Fruit fly (Drosophila melanogaster) whole organism, prepupa: ENCODE measurements around the gene CG7974.

Source experiments
- Blimp-1 ChIP-seq: fragments of 200-800 bp; sonication (Bioruptor generic); optimal IDR thresholded peaks from 3 replicates; lab custom pipeline; 2017; ENCODE audit warnings: missing biosample characterization, missing genetic modification characterization, mild to moderate bottlenecking, moderate library complexity, missing genetic modification reagents
- CG10631 ChIP-seq: fragments of 200-800 bp; sonication (Bioruptor generic); optimal IDR thresholded peaks from 2 replicates; lab custom pipeline; 2016; ENCODE audit warnings: missing biosample characterization, missing genetic modification characterization
- CG10669 ChIP-seq: fragments of 200-800 bp; sonication (Bioruptor generic); optimal IDR thresholded peaks from 3 replicates; lab custom pipeline; 2018; ENCODE audit warnings: missing biosample characterization, mild to moderate bottlenecking, missing genetic modification characterization, moderate library complexity
- CG11762 ChIP-seq: fragments of 200-800 bp; sonication (Bioruptor generic); optimal IDR thresholded peaks from 3 replicates; lab custom pipeline; 2016; ENCODE audit warnings: missing biosample characterization, missing genetic modification characterization; ENCODE audit not compliant: insufficient read depth
- CG11902 ChIP-seq: fragments of 200-800 bp; sonication (Bioruptor generic); optimal IDR thresholded peaks from 3 replicates; lab custom pipeline; 2016; ENCODE audit warnings: missing biosample characterization, missing genetic modification characterization
- CG1621 ChIP-seq: fragments of 200-800 bp; sonication (Bioruptor generic); optimal IDR thresholded peaks from 3 replicates; lab custom pipeline; 2018; ENCODE audit warnings: missing biosample characterization, mild to moderate bottlenecking, missing genetic modification characterization
- CG16779 ChIP-seq: fragments of 200-800 bp; sonication (Bioruptor generic); optimal IDR thresholded peaks from 3 replicates; lab custom pipeline; 2017; ENCODE audit warnings: missing biosample characterization, mild to moderate bottlenecking, missing genetic modification characterization
- CG3032 ChIP-seq: fragments of 200-800 bp; optimal IDR thresholded peaks from 2 replicates; lab custom pipeline; 2019; ENCODE audit warnings: missing biosample characterization, mild to moderate bottlenecking, missing genetic modification characterization, moderate library complexity
- CG34406 ChIP-seq: fragments of 200-800 bp; sonication (Bioruptor generic); optimal IDR thresholded peaks from 3 replicates; lab custom pipeline; 2016; ENCODE audit warnings: missing biosample characterization, missing genetic modification characterization
- CG3919 ChIP-seq: fragments of 200-800 bp; sonication (Bioruptor generic); optimal IDR thresholded peaks from 3 replicates; lab custom pipeline; 2016; ENCODE audit warnings: missing biosample characterization, missing genetic modification characterization
- CG6163 ChIP-seq: fragments of 200-800 bp; sonication (Bioruptor generic); IDR thresholded peaks from 3 replicates; pipeline ENCODE4 v1.3.6; 2022; ENCODE audit warnings: missing biosample characterization, missing genetic modification characterization
- CG6276 ChIP-seq: fragments of 200-800 bp; sonication (Bioruptor generic); optimal IDR thresholded peaks from 2 replicates; lab custom pipeline; 2017; ENCODE audit warnings: missing biosample characterization, mild to moderate bottlenecking, missing genetic modification characterization
- CG6808 ChIP-seq: fragments of 200-800 bp; sonication (Bioruptor generic); optimal IDR thresholded peaks from 3 replicates; lab custom pipeline; 2017; ENCODE audit warnings: missing biosample characterization, missing genetic modification characterization, mild to moderate bottlenecking, moderate library complexity, missing genetic modification reagents
- CG6854 ChIP-seq: fragments of 200-800 bp; sonication (Bioruptor generic); optimal IDR thresholded peaks from 2 replicates; lab custom pipeline; 2017; ENCODE audit warnings: missing biosample characterization, mild to moderate bottlenecking, missing genetic modification characterization
- CG8119 ChIP-seq: fragments of 200-800 bp; sonication (Bioruptor generic); IDR thresholded peaks from 3 replicates; pipeline ENCODE4 v1.3.6; 2022; ENCODE audit warnings: missing biosample characterization, missing genetic modification characterization
- CG8319 ChIP-seq: fragments of 200-800 bp; sonication (Bioruptor generic); optimal IDR thresholded peaks from 3 replicates; lab custom pipeline; 2016; ENCODE audit warnings: missing biosample characterization, missing genetic modification characterization
- CG8632 ChIP-seq: fragments of 200-800 bp; sonication (Bioruptor generic); optimal IDR thresholded peaks from 3 replicates; lab custom pipeline; 2016; ENCODE audit warnings: missing biosample characterization, missing genetic modification characterization
- Eip78C ChIP-seq: fragments of 200-800 bp; sonication (Bioruptor generic); peaks from one replicate; lab custom pipeline; 2016; ENCODE audit warnings: missing biosample characterization, missing genetic modification characterization
- Ets21C ChIP-seq: fragments of 200-800 bp; sonication (Bioruptor generic); optimal IDR thresholded peaks from 3 replicates; lab custom pipeline; 2016; ENCODE audit warnings: missing biosample characterization, missing genetic modification characterization
- Ets96B ChIP-seq: fragments of 200-800 bp; optimal IDR thresholded peaks from 2 replicates; lab custom pipeline; 2019; ENCODE audit warnings: missing biosample characterization, mild to moderate bottlenecking, missing genetic modification characterization, moderate library complexity
- Gug ChIP-seq: fragments of 200-800 bp; sonication (Bioruptor generic); IDR thresholded peaks from 2 replicates; pipeline ENCODE4 v1.3.6; 2022; ENCODE audit warnings: missing biosample characterization, missing genetic modification characterization
- Hr38 ChIP-seq: sonication (Bioruptor generic); optimal IDR thresholded peaks from 2 replicates; lab custom pipeline; 2016; ENCODE audit warnings: missing biosample characterization, missing genetic modification characterization
- Hr39 ChIP-seq: fragments of 200-800 bp; sonication (Bioruptor generic); optimal IDR thresholded peaks from 2 replicates; lab custom pipeline; 2016; ENCODE audit warnings: missing biosample characterization, missing genetic modification characterization
- Hr4 ChIP-seq: fragments of 200-800 bp; sonication (Bioruptor generic); optimal IDR thresholded peaks from 3 replicates; lab custom pipeline; 2016; ENCODE audit warnings: missing biosample characterization, missing genetic modification characterization
- Lpt ChIP-seq: fragments of 200-800 bp; sonication (Bioruptor generic); optimal IDR thresholded peaks from 3 replicates; lab custom pipeline; 2016; ENCODE audit warnings: missing biosample characterization, missing genetic modification characterization
- Met ChIP-seq: fragments of 200-800 bp; sonication (Bioruptor generic); optimal IDR thresholded peaks from 3 replicates; lab custom pipeline; 2016; ENCODE audit warnings: missing biosample characterization, missing genetic modification characterization
- Smox ChIP-seq: fragments of 200-800 bp; sonication (Bioruptor generic); optimal IDR thresholded peaks from 3 replicates; lab custom pipeline; 2016; ENCODE audit warnings: missing biosample characterization, missing genetic modification characterization
- Sox102F ChIP-seq: fragments of 200-800 bp; sonication (Bioruptor generic); optimal IDR thresholded peaks from 2 replicates; lab custom pipeline; 2016; ENCODE audit warnings: missing biosample characterization, mild to moderate bottlenecking, missing genetic modification characterization
- Sox14 ChIP-seq: fragments of 200-800 bp; sonication (Bioruptor generic); optimal IDR thresholded peaks from 3 replicates; lab custom pipeline; 2016; ENCODE audit warnings: missing biosample characterization, missing genetic modification characterization
- Sox15 ChIP-seq: fragments of 200-800 bp; sonication (Bioruptor generic); optimal IDR thresholded peaks from 3 replicates; lab custom pipeline; 2016; ENCODE audit warnings: missing biosample characterization, missing genetic modification characterization
- achi ChIP-seq: fragments of 200-800 bp; sonication (Bioruptor generic); optimal IDR thresholded peaks from 3 replicates; lab custom pipeline; 2016; ENCODE audit warnings: missing biosample characterization, missing genetic modification characterization
- cyc ChIP-seq: fragments of 200-800 bp; sonication (Bioruptor generic); optimal IDR thresholded peaks from 3 replicates; lab custom pipeline; 2016; ENCODE audit warnings: missing biosample characterization, missing genetic modification characterization
- dsx ChIP-seq: fragments of 200-800 bp; optimal IDR thresholded peaks from 3 replicates; lab custom pipeline; 2019; ENCODE audit warnings: missing biosample characterization, mild to moderate bottlenecking, missing genetic modification characterization, moderate library complexity; ENCODE audit not compliant: poor library complexity, severe bottlenecking
- eg ChIP-seq: fragments of 200-800 bp; sonication (Bioruptor generic); IDR thresholded peaks from 3 replicates; pipeline ENCODE4 v1.3.6; 2022; ENCODE audit warnings: missing biosample characterization, missing genetic modification characterization
- esn ChIP-seq: fragments of 200-800 bp; sonication (Bioruptor generic); optimal IDR thresholded peaks from 2 replicates; lab custom pipeline; 2016; ENCODE audit warnings: missing biosample characterization, mild to moderate bottlenecking, missing genetic modification characterization, moderate library complexity
- fd59A ChIP-seq: fragments of 200-800 bp; sonication (Bioruptor generic); optimal IDR thresholded peaks from 2 replicates; lab custom pipeline; 2017; ENCODE audit warnings: missing biosample characterization, mild to moderate bottlenecking, missing genetic modification characterization, missing genetic modification reagents
- fd85E ChIP-seq: fragments of 200-800 bp; sonication (Bioruptor generic); optimal IDR thresholded peaks from 3 replicates; lab custom pipeline; 2016; ENCODE audit warnings: missing biosample characterization, missing genetic modification characterization
- fkh ChIP-seq: fragments of 200-800 bp; sonication (Bioruptor generic); optimal IDR thresholded peaks from 3 replicates; lab custom pipeline; 2017; ENCODE audit warnings: missing biosample characterization, mild to moderate bottlenecking, missing genetic modification characterization, moderate library complexity
- lz ChIP-seq: fragments of 200-800 bp; sonication (Bioruptor generic); optimal IDR thresholded peaks from 3 replicates; lab custom pipeline; 2016; ENCODE audit warnings: missing biosample characterization, missing genetic modification characterization
- pdm3 ChIP-seq: fragments of 200-800 bp; sonication (Bioruptor generic); optimal IDR thresholded peaks from 3 replicates; lab custom pipeline; 2016; ENCODE audit warnings: missing biosample characterization, missing genetic modification characterization
- salr ChIP-seq, 2 experiments: fragments of 200-800 bp; sonication (Bioruptor generic); optimal IDR thresholded peaks; 3 replicates each; lab custom pipeline; 2016 to 2018; ENCODE audit warnings: missing biosample characterization in 2 of 2, missing genetic modification characterization in 2 of 2, mild to moderate bottlenecking in 1 of 2
- spab ChIP-seq: fragments of 200-800 bp; sonication (Bioruptor generic); optimal IDR thresholded peaks from 2 replicates; lab custom pipeline; 2017; ENCODE audit warnings: missing biosample characterization, mild to moderate bottlenecking, missing genetic modification characterization, missing genetic modification reagents
- ss ChIP-seq, 2 experiments: fragments of 200-800 bp; sonication (Bioruptor generic); optimal IDR thresholded peaks; 2 replicates in 1 of 2; 3 replicates in 1 of 2; lab custom pipeline; 2017 to 2018; ENCODE audit warnings: mild to moderate bottlenecking in 2 of 2, missing biosample characterization in 2 of 2, missing genetic modification characterization in 2 of 2, moderate library complexity in 1 of 2
- topi ChIP-seq: fragments of 200-800 bp; sonication (Bioruptor generic); optimal IDR thresholded peaks from 3 replicates; lab custom pipeline; 2016; ENCODE audit warnings: missing biosample characterization, missing genetic modification characterization
- vri ChIP-seq: fragments of 200-800 bp; sonication (Bioruptor generic); optimal IDR thresholded peaks from 3 replicates; lab custom pipeline; 2016; ENCODE audit warnings: missing biosample characterization, mild to moderate bottlenecking, missing genetic modification characterization

CG7974 gene

DNA sequence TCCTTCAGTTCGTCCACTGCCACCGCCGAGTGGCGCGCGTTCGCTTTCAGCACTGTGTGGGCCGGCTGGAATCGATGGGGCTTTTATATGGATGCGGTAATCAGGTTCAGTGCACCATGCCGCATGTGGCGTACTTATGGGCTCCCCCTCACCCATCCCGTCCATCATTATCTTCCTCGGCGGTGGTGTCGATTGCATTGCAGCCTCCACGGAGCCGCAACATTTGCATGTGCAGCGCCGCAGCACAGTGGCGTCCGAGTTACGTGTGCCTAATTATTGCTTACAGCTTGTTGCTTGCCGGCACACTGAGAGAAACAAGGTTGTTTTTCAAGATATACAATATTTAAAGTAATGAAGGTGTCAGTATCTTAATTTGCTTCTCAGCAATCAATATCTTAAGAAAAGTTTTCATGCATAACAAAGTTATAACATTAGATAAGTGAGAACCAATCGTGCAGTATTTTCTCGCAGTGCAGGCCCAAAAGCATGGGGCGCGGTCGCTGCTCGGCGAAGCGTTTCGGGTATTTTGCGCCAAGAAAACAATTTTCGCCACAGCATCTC lies 37.5 kb downstream of the CG7974 start, which contains the start of gene CG13931 (continued):
- TF ChIP-seq fd85E (GFP tag; lab: Kevin White, UChicago) (no peak), cyc (peak; percentile 62), Lpt (GFP tag; lab: Kevin White, UChicago) (peak; percentile 62), Sox14 (GFP tag; lab: Kevin White, UChicago) (peak; percentile 68), Met (GFP tag; lab: Kevin White, UChicago) (peak; percentile 67), CG8319 (GFP tag; lab: Kevin White, UChicago) (peak; percentile 5), pdm3 (GFP tag; lab: Kevin White, UChicago) (peak; percentile 76), CG11762 (no peak), Sox15 (GFP tag; lab: Kevin White, UChicago) (peak; percentile 37)

DNA sequence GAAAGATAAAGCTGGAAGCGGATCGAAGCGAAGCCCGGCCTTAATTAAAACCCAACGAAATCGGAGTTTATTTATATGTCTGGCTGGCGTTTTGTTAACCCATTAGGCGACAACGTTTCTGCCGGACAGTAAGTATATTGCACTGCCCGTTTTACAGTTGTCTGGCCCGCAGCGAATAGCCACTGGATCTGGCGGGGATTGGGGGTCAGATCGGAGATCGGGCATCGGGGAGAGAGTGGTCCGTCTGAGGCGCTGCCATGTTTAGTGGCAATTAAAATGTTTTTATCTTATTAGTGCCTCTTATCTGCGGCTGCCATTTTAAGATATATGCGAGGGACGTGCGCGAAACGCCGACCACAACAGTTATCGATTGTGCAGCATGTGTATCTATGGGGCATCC lies 44.2 kb downstream of the CG7974 start:
- TF ChIP-seq dsx (GFP tag; lab: Kevin White, UChicago) (no peak), Hr38 (GFP tag; lab: Kevin White, UChicago) (no peak), CG1621 (tag; lab: Kevin White, UChicago) (no peak), CG10631 (GFP tag; lab: Kevin White, UChicago) (no peak)

DNA sequence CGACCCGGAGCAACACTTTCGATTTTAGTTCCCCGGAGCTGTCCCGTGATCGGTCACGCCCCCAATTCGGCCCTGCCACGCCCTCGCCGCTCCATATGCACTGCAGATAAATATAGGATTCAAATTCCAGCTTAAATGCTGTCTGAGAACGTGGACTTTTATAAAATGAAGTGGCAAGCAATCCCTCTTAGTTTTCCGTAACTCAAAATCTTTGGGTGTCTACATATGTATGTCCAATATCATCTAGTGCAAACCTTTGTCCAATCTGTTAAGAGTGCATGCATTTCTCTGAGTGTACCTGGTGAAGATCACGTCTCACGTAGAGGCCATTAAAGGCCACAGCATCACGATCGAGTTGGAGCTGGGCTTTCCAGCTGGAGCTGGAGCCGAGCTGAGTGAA lies 45.6 kb downstream of the CG7974 start:
- TF ChIP-seq Gug (no peak), vri (GFP tag; lab: Kevin White, UChicago) (no peak), spab (GFP tag; lab: Kevin White, UChicago) (no peak), CG6276 (no peak), Lpt (GFP tag; lab: Kevin White, UChicago) (no peak), ss (GFP tag; optimal IDR thresholded peaks at IDR 0.05; lab: Kevin White, UChicago) (no peak), CG16779 (no peak), CG8632 (GFP tag; lab: Kevin White, UChicago) (no peak), Ets21C (no peak), Sox102F (no peak), CG3032 (tag; lab: Kevin White, UChicago) (peak; percentile 15), CG8319 (GFP tag; lab: Kevin White, UChicago) (no peak), achi (GFP tag; lab: Kevin White, UChicago) (peak; percentile 36), Sox14 (GFP tag; lab: Kevin White, UChicago) (peak; percentile 23), salr (GFP tag; optimal IDR thresholded peaks at IDR 0.05; lab: Kevin White, UChicago) (no peak), topi (peak; percentile 53), CG34406 (peak; percentile 13), CG10669 (GFP tag; lab: Kevin White, UChicago) (peak; percentile 49), fd85E (GFP tag; lab: Kevin White, UChicago) (no peak), Hr38 (GFP tag; lab: Kevin White, UChicago) (no peak), Hr39 (peak; percentile 29), Ets96B (tag; lab: Kevin White, UChicago) (peak; percentile 41), Blimp-1 (GFP tag; lab: Kevin White, UChicago) (peak; percentile 46), fd59A (GFP tag; lab: Kevin White, UChicago) (peak; percentile 2), fkh (GFP tag; lab: Kevin White, UChicago) (no peak), CG8119 (peak; percentile 50; the same call in 1 of the 3 replicates), pdm3 (GFP tag; lab: Kevin White, UChicago) (peak; percentile 16), CG11902 (GFP tag; lab: Kevin White, UChicago) (peak; percentile 5), esn (GFP tag; lab: Kevin White, UChicago) (peak; percentile 11), Sox15 (GFP tag; lab: Kevin White, UChicago) (no peak), CG10631 (GFP tag; lab: Kevin White, UChicago) (peak; percentile 34), eg (GFP tag; lab: Robert Waterston, UW) (peak; percentile 46; the same call in 1 of the 3 replicates), Smox (peak; percentile 37), Eip78C (GFP tag; lab: Kevin White, UChicago) (peak; percentile 74), CG11762 (no peak), CG1621 (tag; lab: Kevin White, UChicago) (peak; percentile 22), Met (GFP tag; lab: Kevin White, UChicago) (peak; percentile 28), CG6854 (GFP tag; lab: Kevin White, UChicago) (no peak), Hr4 (GFP tag; lab: Kevin White, UChicago) (no peak), CG3919 (peak; percentile 55), CG6163 (GFP tag; lab: Robert Waterston, UW) (peak; percentile 58; the same call in 1 of the 3 replicates), lz (peak; percentile 46), CG6808 (peak; percentile 20)
